Worm (Caenorhabditis elegans): Measurements from ENCODE around the gene msp-79.

Gene msp-79

ce11 chrIV:9796494-9796893, 29.5 kb upstream of the msp-79 start, which contains the start of gene pis-1:
pis-1 (minus strand) TSS chrIV:9796594.
- no peak for TF ChIP-seq madf-2 (tag; optimal IDR thresholded peaks at IDR 0.05)
- TF ChIP-seq ceh-30 (tag; optimal IDR thresholded peaks at IDR 0.05): no peak
- TF ChIP-seq dve-1 (tag; optimal IDR thresholded peaks at IDR 0.05): no peak
- TF ChIP-seq ceh-48 (tag; optimal IDR thresholded peaks at IDR 0.05): no peak
- no peak for TF ChIP-seq ztf-16 (tag; optimal IDR thresholded peaks at IDR 0.05)
- no peak for TF ChIP-seq ceh-34 (tag; optimal IDR thresholded peaks at IDR 0.05)
- no peak for TF ChIP-seq che-1 (tag; optimal IDR thresholded peaks at IDR 0.05)
- TF ChIP-seq elt-2 (tag; optimal IDR thresholded peaks at IDR 0.05): no peak

- TF ChIP-seq mec-3 (tag; optimal IDR thresholded peaks at IDR 0.05; ENCODE audit: borderline replicate concordance) (no peak), pax-1 (tag; optimal IDR thresholded peaks at IDR 0.05) (no peak), pha-2 (tag; optimal IDR thresholded peaks at IDR 0.05) (no peak), ets-4 (tag; optimal IDR thresholded peaks at IDR 0.05) (no peak), hlh-6 (tag; optimal IDR thresholded peaks at IDR 0.05) (no peak), lin-11 (tag; optimal IDR thresholded peaks at IDR 0.05) (no peak), ceh-30 (tag; optimal IDR thresholded peaks at IDR 0.05) (no peak), unc-3 (GFP tag; conservative IDR thresholded peaks at IDR 0.05) (no peak), unc-3 (tag; optimal IDR thresholded peaks at IDR 0.05) (no peak), syd-9 (tag; optimal IDR thresholded peaks at IDR 0.05) (no peak), lim-6 (tag; optimal IDR thresholded peaks at IDR 0.05) (no peak), K02D7.2 (tag; optimal IDR thresholded peaks at IDR 0.05) (no peak)
Observed at ce11 chrIV:9795250-9795649, 28.3 kb upstream of the msp-79 start.

ce11 chrIV:9790708-9791107, 23.8 kb upstream of the msp-79 start:
- TF ChIP-seq odd-2 (tag; optimal IDR thresholded peaks at IDR 0.05): no peak
- no peak for TF ChIP-seq sox-2 (GFP tag; IDR thresholded peaks at IDR 0.05)
- TF ChIP-seq ceh-45 (GFP tag; IDR thresholded peaks at IDR 0.05): no peak
- TF ChIP-seq hlh-30 (tag; optimal IDR thresholded peaks at IDR 0.05; ENCODE audit: insufficient read depth): no peak
- no peak for TF ChIP-seq npax-4 (tag; optimal IDR thresholded peaks at IDR 0.05)
- TF ChIP-seq pax-1 (tag; optimal IDR thresholded peaks at IDR 0.05): no peak
- TF ChIP-seq C08G9.2 (tag; optimal IDR thresholded peaks at IDR 0.05): no peak
- no peak for TF ChIP-seq ceh-2 (tag; optimal IDR thresholded peaks at IDR 0.05)
- TF ChIP-seq ttx-3 (tag; optimal IDR thresholded peaks at IDR 0.05): no peak

- no peak for TF ChIP-seq npax-4 (tag; optimal IDR thresholded peaks at IDR 0.05)
- TF ChIP-seq dmd-4 (tag; optimal IDR thresholded peaks at IDR 0.05; ENCODE audit: borderline replicate concordance): no peak
- TF ChIP-seq eyg-1 (tag; optimal IDR thresholded peaks at IDR 0.05): no peak
Observed at ce11 chrIV:9789496-9789895, 22.5 kb upstream of the msp-79 start, which contains the start of gene T13F2.4. T13F2.4 (plus strand) TSS chrIV:9789796.

- no peak for TF ChIP-seq ceh-30 (tag; optimal IDR thresholded peaks at IDR 0.05)
- no peak for TF ChIP-seq unc-42 (tag; optimal IDR thresholded peaks at IDR 0.05)
Observed at ce11 chrIV:9784689-9785088, 17.7 kb upstream of the msp-79 start, which contains the start of gene sre-4. sre-4 (minus strand) TSS chrIV:9784789.

ce11 chrIV:9778016-9778415, 11.1 kb upstream of the msp-79 start, which contains the start of gene T13F2.6:
T13F2.6 (plus strand) TSS chrIV:9778321.
- TF ChIP-seq unc-42 (tag; optimal IDR thresholded peaks at IDR 0.05) (no peak), dmd-4 (tag; optimal IDR thresholded peaks at IDR 0.05; ENCODE audit: borderline replicate concordance) (no peak), fax-1 (tag; optimal IDR thresholded peaks at IDR 0.05) (no peak), mec-3 (tag; optimal IDR thresholded peaks at IDR 0.05; ENCODE audit: borderline replicate concordance) (no peak), fkh-10 (GFP tag; optimal IDR thresholded peaks at IDR 0.05) (no peak), ets-4 (tag; optimal IDR thresholded peaks at IDR 0.05) (no peak), T23F11.4 (GFP tag; optimal IDR thresholded peaks at IDR 0.05) (no peak), ttx-3 (tag; optimal IDR thresholded peaks at IDR 0.05) (no peak), ceh-19 (GFP tag; optimal IDR thresholded peaks at IDR 0.05) (no peak), fkh-6 (tag; optimal IDR thresholded peaks at IDR 0.05) (no peak), lin-11 (tag; optimal IDR thresholded peaks at IDR 0.05) (no peak), dve-1 (tag; optimal IDR thresholded peaks at IDR 0.05) (no peak), odd-2 (tag; optimal IDR thresholded peaks at IDR 0.05) (no peak), nhr-11 (tag; optimal IDR thresholded peaks at IDR 0.05) (no peak), nfya-1 (tag; optimal IDR thresholded peaks at IDR 0.05) (no peak), sox-2 (GFP tag; IDR thresholded peaks at IDR 0.05) (no peak), F13H6.1 (tag; optimal IDR thresholded peaks at IDR 0.05) (no peak), ceh-45 (GFP tag; IDR thresholded peaks at IDR 0.05) (no peak)
